Fruit fly (Drosophila melanogaster) Kc167 (cell line): Measurements from ENCODE around the gene 4E-T.
"Not testable (repeated sequence)": the region's sequence is repeated elsewhere in the genome, so short reads cannot be mapped to it uniquely, and the experiment has no call there.

Source experiments
- Myc ChIP-seq: fragments of >200 bp; optimal IDR thresholded peaks from 2 replicates; lab custom pipeline; 2017; ENCODE audit warnings: missing external identifiers
- Sin3A ChIP-seq: fragments of >200 bp; optimal IDR thresholded peaks from 2 replicates; lab custom pipeline; 2018; ENCODE audit warnings: missing external identifiers
- h ChIP-seq: fragments of >200 bp; optimal IDR thresholded peaks from 3 replicates; lab custom pipeline; 2018; ENCODE audit warnings: missing external identifiers
- insv ChIP-seq: fragments of >200 bp; optimal IDR thresholded peaks from 3 replicates; lab custom pipeline; 2018; ENCODE audit warnings: missing external identifiers
- psq ChIP-seq: fragments of >200 bp; optimal IDR thresholded peaks from 2 replicates; lab custom pipeline; 2017; ENCODE audit warnings: missing external identifiers
- ttk ChIP-seq: sonication (Bioruptor generic); optimal IDR thresholded peaks from 2 replicates; lab custom pipeline; 2017; ENCODE audit warnings: missing external identifiers

The 4E-T gene

DNA sequence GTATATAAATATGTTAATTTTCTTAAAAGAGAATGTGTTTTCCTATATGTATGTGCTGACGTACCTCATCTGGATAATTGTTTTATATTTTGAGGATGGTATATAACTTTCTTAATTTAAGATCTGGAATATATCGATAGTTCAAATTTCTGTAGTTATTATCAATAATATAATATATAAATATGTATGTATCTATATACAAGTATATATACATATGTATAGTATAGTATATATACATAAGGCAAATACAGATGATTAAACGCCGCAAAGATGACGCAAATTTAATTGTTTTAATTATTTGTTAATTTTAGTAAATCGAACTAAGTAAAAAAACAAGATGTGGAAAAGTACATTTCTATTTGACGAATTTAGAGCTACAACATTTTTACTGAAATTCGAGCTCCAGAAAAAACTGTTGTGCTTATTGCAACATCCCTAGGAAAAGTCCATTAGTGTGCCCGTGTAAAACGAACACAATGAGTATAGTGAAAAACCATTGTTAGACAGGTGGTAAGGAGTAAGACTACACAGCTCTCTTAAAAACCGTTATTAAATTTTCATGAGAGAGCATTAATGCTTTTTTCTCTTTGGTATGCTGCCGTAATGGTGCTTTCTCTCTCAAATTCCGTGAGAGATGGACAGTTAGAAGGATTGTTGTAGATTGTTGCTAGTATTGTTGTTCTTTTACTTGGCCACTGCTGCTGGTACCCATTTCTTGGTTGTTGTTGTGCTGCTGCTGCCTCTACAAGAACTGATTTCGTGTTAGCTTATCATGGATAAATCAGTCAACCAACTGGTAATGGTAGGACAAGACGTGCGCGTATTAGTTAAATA lies 21.9 kb downstream of the 4E-T start, which contains the start of gene mGluR:
TSS of gene mGluR (plus strand) at position 784 of the 834 bp plus-strand sequence.
- TF ChIP-seq insv (no peak), h (lab: Kevin White, UChicago) (no peak), ttk (lab: Kevin White, UChicago) (no peak), Myc (lab: Kevin White, UChicago) (no peak), Sin3A (no peak), psq (lab: Kevin White, UChicago) (no peak)

dm6 chr4:930311-931198 lies 27.6 kb downstream of the 4E-T start, which contains the start of gene eIF4G1:
eIF4G1 (minus strand) TSS chr4:930715.
- TF ChIP-seq Myc (lab: Kevin White, UChicago) = no peak
- no peak for TF ChIP-seq h (lab: Kevin White, UChicago)
- TF ChIP-seq psq (lab: Kevin White, UChicago) = no peak
- no peak for TF ChIP-seq Sin3A
- no peak for TF ChIP-seq insv

- no peak for TF ChIP-seq psq (lab: Kevin White, UChicago)
- TF ChIP-seq h (lab: Kevin White, UChicago) = no peak
- TF ChIP-seq insv = no peak
- no peak for TF ChIP-seq Myc (lab: Kevin White, UChicago)
- TF ChIP-seq ttk (lab: Kevin White, UChicago) = no peak
Observed at dm6 chr4:922592-922991, 35.6 kb downstream of the 4E-T start.

DNA sequence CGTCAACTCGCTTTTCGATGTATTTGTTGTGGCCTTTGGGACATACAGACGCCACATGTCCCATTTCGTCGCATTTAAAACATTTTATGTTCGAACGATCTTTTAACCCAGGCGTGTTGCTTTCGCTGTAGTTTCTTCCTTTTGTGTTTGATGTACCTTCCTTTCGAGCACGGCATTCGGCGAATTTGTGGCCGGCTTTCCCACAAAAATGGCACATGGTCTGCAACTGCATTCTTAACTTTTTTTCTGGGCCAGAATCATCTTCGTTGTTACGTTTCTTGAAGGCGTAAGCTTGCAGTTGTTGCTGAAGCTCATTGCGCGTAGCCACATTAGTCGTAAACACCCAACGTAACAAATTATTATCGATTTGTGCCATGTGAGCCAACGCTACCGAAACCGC lies 46.0 kb downstream of the 4E-T start, which contains the start of gene unc-13:
TSS of gene unc-13 (minus strand) at position 101 of the 400 bp plus-strand sequence.
- not testable (repeated sequence) for TF ChIP-seq Myc (lab: Kevin White, UChicago); insv; h (lab: Kevin White, UChicago)

DNA sequence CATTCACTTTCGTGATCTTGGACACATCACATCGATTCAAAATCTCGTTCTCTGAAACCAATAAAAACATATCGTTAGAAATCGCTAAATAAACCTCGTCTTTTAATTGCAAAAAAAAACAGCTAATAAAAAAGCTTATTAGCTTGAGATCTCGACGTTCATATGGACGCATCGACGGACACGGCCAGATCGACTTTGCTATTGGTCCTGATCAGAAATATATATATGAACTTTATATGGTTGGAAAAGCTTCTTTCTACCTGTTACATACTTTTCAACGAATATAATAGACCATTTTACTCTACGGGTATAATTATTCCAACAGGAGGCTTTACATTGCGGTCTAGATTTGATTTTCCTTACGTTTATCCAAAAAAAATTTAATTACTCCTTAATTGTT lies 49.1 kb downstream of the 4E-T start:
- no peak for TF ChIP-seq Sin3A
- no peak for TF ChIP-seq h (lab: Kevin White, UChicago)
- TF ChIP-seq insv = no peak
- TF ChIP-seq psq (lab: Kevin White, UChicago) = no peak
- no peak for TF ChIP-seq ttk (lab: Kevin White, UChicago)
- TF ChIP-seq Myc (lab: Kevin White, UChicago) = no peak

- TF ChIP-seq psq (lab: Kevin White, UChicago) (no peak), Myc (lab: Kevin White, UChicago) (no peak), Sin3A (no peak), ttk (lab: Kevin White, UChicago) (no peak), insv (no peak), h (lab: Kevin White, UChicago) (no peak)
Observed at dm6 chr4:904667-905066, 53.5 kb downstream of the 4E-T start.
